Worm (Caenorhabditis elegans) whole organism, L1 larva: ENCODE data around the gene Y51B9A.14.

Source experiments
- C16A3.4 ChIP-seq: fragments of 150-350 bp; optimal IDR thresholded peaks from 2 replicates; lab custom pipeline; 2014; ENCODE audit warnings: missing biosample characterization, missing genetic modification characterization
- alr-1 ChIP-seq: fragments of 200-800 bp; sonication (Bioruptor generic); optimal IDR thresholded peaks from 2 replicates; lab custom pipeline; 2018; ENCODE audit warnings: borderline replicate concordance, mild to moderate bottlenecking, missing genetic modification characterization, missing compliant biosample characterization
- aly-2 ChIP-seq: fragments of 150-350 bp; optimal IDR thresholded peaks from 2 replicates; lab custom pipeline; 2014; ENCODE audit warnings: missing biosample characterization, missing genetic modification characterization
- blmp-1 ChIP-seq: fragments of 150-350 bp; optimal IDR thresholded peaks from 2 replicates; lab custom pipeline; 2014; ENCODE audit warnings: missing biosample characterization, missing genetic modification characterization
- ceh-82 ChIP-seq, 3 experiments: fragments of 150-350 bp in 1 of 3; sonication (generic microtip) in 2 of 3; optimal IDR thresholded peaks; 2 replicates each; lab custom pipeline; 2014 to 2017; ENCODE audit warnings: missing biosample characterization in 3 of 3, missing genetic modification characterization in 3 of 3
- dpl-1 ChIP-seq, 3 experiments: fragments of 150-350 bp in 2 of 3; sonication (generic microtip) in 1 of 3; optimal IDR thresholded peaks; 2 replicates each; lab custom pipeline; 2014 to 2017; ENCODE audit warnings: missing biosample characterization in 3 of 3, missing genetic modification characterization in 3 of 3, missing genetic modification reagents in 3 of 3
- efl-1 ChIP-seq, 4 experiments: fragments of 150-350 bp; optimal IDR thresholded peaks in 3 of 4; peaks in 1 of 4; 1 replicate in 1 of 4; 2 replicates in 3 of 4; lab custom pipeline; 2014; ENCODE audit warnings: missing biosample characterization in 2 of 4, missing genetic modification characterization in 2 of 4, missing genetic modification reagents in 2 of 4
- egl-13 ChIP-seq: sonication (generic microtip); optimal IDR thresholded peaks from 2 replicates; lab custom pipeline; 2016; ENCODE audit warnings: missing genotype, missing genetic modification reagents, missing genetic modification characterization, missing compliant biosample characterization
- ets-5 ChIP-seq: fragments of 200-800 bp; sonication (Bioruptor generic); IDR thresholded peaks from 2 replicates; pipeline ENCODE4 v1.3.6; 2022; ENCODE audit warnings: missing genetic modification characterization, missing compliant biosample characterization
- fkh-10 ChIP-seq: sonication (generic microtip); optimal IDR thresholded peaks from 2 replicates; lab custom pipeline; 2017; ENCODE audit warnings: missing biosample characterization, missing genetic modification reagents, missing genetic modification characterization
- irx-1 ChIP-seq: sonication (generic microtip); optimal IDR thresholded peaks from 2 replicates; lab custom pipeline; 2016; ENCODE audit warnings: missing genetic modification characterization, missing compliant biosample characterization
- lin-14 ChIP-seq: fragments of 200-800 bp; sonication (Bioruptor generic); optimal IDR thresholded peaks from 2 replicates; lab custom pipeline; 2018; ENCODE audit warnings: mild to moderate bottlenecking, missing genetic modification characterization, moderate library complexity, missing compliant biosample characterization
- lin-35 ChIP-seq, 2 experiments: fragments of 150-350 bp; optimal IDR thresholded peaks; 2 replicates each; lab custom pipeline; 2014; ENCODE audit warnings: missing biosample characterization in 2 of 2, missing genetic modification characterization in 2 of 2, missing genetic modification reagents in 2 of 2
- lsy-2 ChIP-seq, 2 experiments: fragments of 150-350 bp; optimal IDR thresholded peaks; 2 replicates each; lab custom pipeline; 2014; ENCODE audit warnings: missing biosample characterization in 2 of 2, missing genetic modification characterization in 2 of 2
- mab-9 ChIP-seq: fragments of 200-800 bp; sonication (Bioruptor generic); IDR thresholded peaks from 2 replicates; pipeline ENCODE4 v1.3.6; 2022; ENCODE audit warnings: missing genetic modification reagents, missing genetic modification characterization, missing compliant biosample characterization
- mef-2 ChIP-seq: fragments of 150-350 bp; optimal IDR thresholded peaks from 2 replicates; lab custom pipeline; 2014; ENCODE audit warnings: missing biosample characterization, missing genetic modification characterization
- mep-1 ChIP-seq: fragments of 150-350 bp; optimal IDR thresholded peaks from 2 replicates; lab custom pipeline; 2014; ENCODE audit warnings: missing biosample characterization, missing genetic modification characterization
- nhr-19 ChIP-seq: fragments of 200-800 bp; sonication (Bioruptor generic); conservative IDR thresholded peaks from 2 replicates; pipeline ENCODE4 v1.3.6; 2022; ENCODE audit warnings: missing genetic modification characterization, missing compliant biosample characterization
- nhr-237 ChIP-seq: fragments of 150-350 bp; optimal IDR thresholded peaks from 2 replicates; lab custom pipeline; 2014; ENCODE audit warnings: missing biosample characterization, missing genetic modification characterization
- nhr-47 ChIP-seq: sonication (generic microtip); optimal IDR thresholded peaks from 2 replicates; lab custom pipeline; 2016; ENCODE audit warnings: mild to moderate bottlenecking, missing genetic modification characterization, moderate library complexity, missing compliant biosample characterization
- nhr-71 ChIP-seq: sonication (generic microtip); optimal IDR thresholded peaks from 2 replicates; lab custom pipeline; 2016; ENCODE audit warnings: mild to moderate bottlenecking, missing genetic modification characterization, moderate library complexity, missing compliant biosample characterization
- nhr-90 ChIP-seq: sonication (generic microtip); optimal IDR thresholded peaks from 2 replicates; lab custom pipeline; 2016; ENCODE audit warnings: mild to moderate bottlenecking, missing genetic modification characterization, missing compliant biosample characterization; ENCODE audit not compliant: poor library complexity
- skn-1 ChIP-seq: fragments of 150-350 bp; optimal IDR thresholded peaks from 2 replicates; lab custom pipeline; 2014; ENCODE audit warnings: missing biosample characterization, missing genetic modification characterization
- snpc-4 ChIP-seq: fragments of 150-350 bp; optimal IDR thresholded peaks from 2 replicates; lab custom pipeline; 2014; ENCODE audit warnings: missing biosample characterization, missing genetic modification characterization
- snu-23 ChIP-seq: sonication (generic microtip); optimal IDR thresholded peaks from 2 replicates; lab custom pipeline; 2016; ENCODE audit warnings: missing genetic modification characterization, missing compliant biosample characterization
- swsn-7 ChIP-seq: sonication (generic microtip); optimal IDR thresholded peaks from 2 replicates; lab custom pipeline; 2016; ENCODE audit warnings: missing genetic modification characterization, missing compliant biosample characterization
- vab-15 ChIP-seq: sonication (generic microtip); optimal IDR thresholded peaks from 2 replicates; lab custom pipeline; 2017; ENCODE audit warnings: missing genotype, mild to moderate bottlenecking, missing genetic modification characterization, missing compliant biosample characterization
- ztf-11 ChIP-seq, 2 experiments: sonication (generic microtip); optimal IDR thresholded peaks; 2 replicates each; lab custom pipeline; 2016 to 2017; ENCODE audit warnings: missing genetic modification characterization in 2 of 2, missing biosample characterization in 1 of 2, missing compliant biosample characterization in 1 of 2
- ztf-4 ChIP-seq: fragments of 150-350 bp; optimal IDR thresholded peaks from 2 replicates; lab custom pipeline; 2014; ENCODE audit warnings: missing biosample characterization, missing genetic modification characterization

Gene Y51B9A.14

ce11 chrII:9356723-9357122 is 41.5 kb downstream of the Y51B9A.14 start (continued):
- TF ChIP-seq egl-13 (tag; lab: Kevin White, UChicago): no peak
- no peak for TF ChIP-seq aly-2 (tag; lab: Kevin White, UChicago)
- TF ChIP-seq mef-2 (tag; lab: Kevin White, UChicago): no peak
- TF ChIP-seq snpc-4 (tag; lab: Kevin White, UChicago): no peak
- peak; percentile 3 for TF ChIP-seq nhr-90
- TF ChIP-seq vab-15 (tag; lab: Kevin White, UChicago): no peak
- peak; percentile 91 for TF ChIP-seq lin-14 (GFP tag; lab: Kevin White, UChicago)
- TF ChIP-seq mep-1: peak; percentile 25
- no peak for TF ChIP-seq mab-9 (GFP tag; lab: Robert Waterston, UW)
- TF ChIP-seq nhr-19 (GFP tag; lab: Robert Waterston, UW): peak; percentile 50
- TF ChIP-seq efl-1 (optimal IDR thresholded peaks at IDR 0.05; lab: Kevin White, UChicago): peak; percentile 47 to 49
- TF ChIP-seq efl-1 (GFP tag; optimal IDR thresholded peaks at IDR 0.05 in 1 of 2; lab: Kevin White, UChicago): peak; percentile 11 to 89
- peak; percentile 33 to 48 for TF ChIP-seq lin-35 (GFP tag; optimal IDR thresholded peaks at IDR 0.05; lab: Kevin White, UChicago)
- TF ChIP-seq ztf-11 (tag; optimal IDR thresholded peaks at IDR 0.05; lab: Kevin White, UChicago): no peak
- TF ChIP-seq nhr-237 (tag; lab: Kevin White, UChicago): no peak
- peak; percentile 35 for TF ChIP-seq swsn-7
- TF ChIP-seq ztf-4 (tag; lab: Kevin White, UChicago): no peak
- TF ChIP-seq alr-1 (tag; lab: Kevin White, UChicago): no peak
- peak; percentile 69 for TF ChIP-seq snu-23 (GFP tag; lab: Kevin White, UChicago)
- peak; percentile 34 for TF ChIP-seq skn-1 (tag; lab: Kevin White, UChicago)
- peak; percentile 40 for TF ChIP-seq nhr-47 (tag; lab: Kevin White, UChicago)
- TF ChIP-seq irx-1 (tag; lab: Kevin White, UChicago): no peak
- TF ChIP-seq ceh-82 (tag; optimal IDR thresholded peaks at IDR 0.05; lab: Kevin White, UChicago): peak in 1 of 3 experiments; percentile 8

ce11 chrII:9352669-9353068 is 45.6 kb downstream of the Y51B9A.14 start, which contains the start of the genes sdhb-1 and cup-15:
TSS of gene sdhb-1 (minus strand) at chrII:9352731.
TSS of gene cup-15 (plus strand) at chrII:9353000.
- TF ChIP-seq lin-35 (GFP tag; optimal IDR thresholded peaks at IDR 0.05; lab: Kevin White, UChicago) (peak in 1 of 2 experiments; percentile 53), efl-1 (optimal IDR thresholded peaks at IDR 0.05; lab: Kevin White, UChicago) (peak; percentile 13 to 14), efl-1 (GFP tag; optimal IDR thresholded peaks at IDR 0.05 in 1 of 2; lab: Kevin White, UChicago) (no peak), dpl-1 (GFP tag; optimal IDR thresholded peaks at IDR 0.05; lab: Kevin White, UChicago) (peak in 2 of 3 experiments; percentile 0 to 46), snpc-4 (tag; lab: Kevin White, UChicago) (no peak), snu-23 (GFP tag; lab: Kevin White, UChicago) (peak; percentile 1), fkh-10 (GFP tag; lab: Kevin White, UChicago) (no peak), C16A3.4 (tag; lab: Kevin White, UChicago) (no peak), nhr-71 (tag; lab: Kevin White, UChicago) (peak; percentile 31), blmp-1 (peak; percentile 27), mab-9 (GFP tag; lab: Robert Waterston, UW) (no peak), lin-14 (GFP tag; lab: Kevin White, UChicago) (peak; percentile 27), ets-5 (GFP tag; lab: Robert Waterston, UW) (no peak), lsy-2 (tag; optimal IDR thresholded peaks at IDR 0.05; lab: Kevin White, UChicago) (peak; percentile 26 to 53)
